Fruit fly (Drosophila melanogaster): ENCODE measurements around the gene Alp13.

DNA sequence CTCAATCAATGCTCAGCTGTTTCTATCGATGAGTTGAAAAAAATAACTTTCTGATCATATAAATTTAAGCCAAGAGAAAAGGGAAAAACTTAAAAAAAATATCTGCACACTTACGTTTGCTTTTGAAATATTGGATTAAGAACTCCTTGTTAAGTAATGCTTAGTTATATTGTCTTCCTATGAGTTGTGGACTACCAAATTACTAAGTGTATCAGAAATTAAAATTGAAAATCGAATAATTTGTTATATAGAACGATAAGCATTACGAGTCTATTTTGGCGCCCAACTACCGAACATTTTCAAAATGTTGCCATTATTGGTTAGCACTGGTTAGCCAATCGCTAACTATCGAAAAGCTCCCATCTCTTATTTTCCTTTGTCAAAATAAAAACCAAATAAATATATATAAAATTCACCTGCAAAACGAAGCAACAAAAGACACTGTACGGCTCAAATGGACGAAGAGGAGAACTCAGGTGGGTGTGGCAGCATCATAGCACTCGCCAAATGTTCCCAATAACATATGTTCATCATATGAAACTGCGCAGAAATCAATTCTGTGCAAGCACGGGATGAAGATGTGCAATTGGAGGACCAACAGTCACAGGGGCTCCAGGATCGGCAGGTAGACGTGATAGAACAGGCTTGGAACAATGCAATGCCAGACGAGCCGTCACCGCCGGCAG lies 26.2 kb downstream of the Alp13 start, which contains the start of gene ohgt:
- TF ChIP-seq CG12768 (GFP tag; optimal IDR thresholded peaks at IDR 0.05) (peak; percentile 10), cnc (optimal IDR thresholded peaks at IDR 0.05) (no peak), CG11617 (GFP tag; optimal IDR thresholded peaks at IDR 0.05) (peak; percentile 20), kay (GFP tag; ENCODE audit: borderline replicate concordance) (no peak), toe (GFP tag; optimal IDR thresholded peaks at IDR 0.05) (no peak), Clk (GFP tag; optimal IDR thresholded peaks at IDR 0.05) (no peak), ovo (GFP tag; optimal IDR thresholded peaks at IDR 0.05) (peak; percentile 7), Mnt (GFP tag; optimal IDR thresholded peaks at IDR 0.05) (peak; percentile 23), Hr96 (GFP tag; optimal IDR thresholded peaks at IDR 0.05) (no peak), CG14711 (tag; optimal IDR thresholded peaks at IDR 0.05) (no peak), bab1 (GFP tag; optimal IDR thresholded peaks at IDR 0.05) (peak; percentile 28), CG7045 (GFP tag; optimal IDR thresholded peaks at IDR 0.05) (no peak)

All from whole organism, adult.